Worm (Caenorhabditis elegans) whole organism, early embryonic: Measurements from ENCODE around the gene dep-1.

Experiments
- B0310.2 ChIP-seq: sonication (generic microtip); optimal IDR thresholded peaks from 2 replicates; lab custom pipeline; 2016; ENCODE audit warnings: mild to moderate bottlenecking, missing genetic modification characterization, missing compliant biosample characterization
- F13C5.2 ChIP-seq: sonication (generic microtip); optimal IDR thresholded peaks from 2 replicates; lab custom pipeline; 2017; ENCODE audit warnings: mild to moderate bottlenecking, missing genetic modification characterization, inconsistent platforms, missing compliant biosample characterization
- aly-1 ChIP-seq: sonication (generic microtip); optimal IDR thresholded peaks from 2 replicates; lab custom pipeline; 2016; ENCODE audit warnings: missing genetic modification characterization, missing compliant biosample characterization
- ama-1 ChIP-seq: fragments of 150-350 bp; optimal IDR thresholded peaks from 2 replicates; lab custom pipeline; 2014
- ceh-13 ChIP-seq: fragments of 200-800 bp; sonication (Bioruptor generic); optimal IDR thresholded peaks from 2 replicates; lab custom pipeline; 2018; ENCODE audit warnings: mild to moderate bottlenecking, missing genetic modification characterization, missing compliant biosample characterization
- ceh-36 ChIP-seq: sonication (generic microtip); optimal IDR thresholded peaks from 2 replicates; lab custom pipeline; 2016; ENCODE audit warnings: missing genetic modification characterization, inconsistent platforms, missing compliant biosample characterization
- ets-7 ChIP-seq: sonication (generic microtip); optimal IDR thresholded peaks from 2 replicates; lab custom pipeline; 2016; ENCODE audit warnings: missing genotype, missing genetic modification characterization, missing compliant biosample characterization
- flt-1 ChIP-seq: fragments of 200-800 bp; sonication (Bioruptor generic); IDR thresholded peaks from 2 replicates; pipeline ENCODE4 v1.3.6; 2022; ENCODE audit warnings: missing genetic modification characterization, missing compliant biosample characterization
- hmbx-1 ChIP-seq: sonication (generic microtip); optimal IDR thresholded peaks from 2 replicates; lab custom pipeline; 2016; ENCODE audit warnings: mild to moderate bottlenecking, missing genetic modification characterization, missing compliant biosample characterization
- hmg-4 ChIP-seq: fragments of 200-800 bp; sonication (Bioruptor generic); optimal IDR thresholded peaks from 2 replicates; lab custom pipeline; 2018; ENCODE audit warnings: mild to moderate bottlenecking, missing genetic modification characterization, missing compliant biosample characterization
- hnd-1 ChIP-seq: sonication (generic microtip); optimal IDR thresholded peaks from 2 replicates; lab custom pipeline; 2016; ENCODE audit warnings: missing genetic modification characterization, missing compliant biosample characterization
- pes-1 ChIP-seq: fragments of 200-800 bp; sonication (Bioruptor generic); IDR thresholded peaks from 2 replicates; pipeline ENCODE4 v1.3.6; 2022; ENCODE audit warnings: missing genetic modification reagents, missing genetic modification characterization, missing compliant biosample characterization
- scrt-1 ChIP-seq: fragments of 200-800 bp; sonication (Bioruptor generic); IDR thresholded peaks from 2 replicates; pipeline ENCODE4 v1.3.6; 2022; ENCODE audit warnings: missing genetic modification characterization, missing compliant biosample characterization
- sea-1 ChIP-seq: fragments of 200-800 bp; sonication (Bioruptor generic); conservative IDR thresholded peaks from 2 replicates; pipeline ENCODE4 v1.3.6; 2022; ENCODE audit warnings: missing genetic modification characterization, missing compliant biosample characterization
- tbx-11 ChIP-seq: fragments of 200-800 bp; sonication (Bioruptor generic); IDR thresholded peaks from 2 replicates; pipeline ENCODE4 v1.3.6; 2022; ENCODE audit warnings: missing genetic modification characterization, missing compliant biosample characterization
- tbx-37 ChIP-seq: fragments of 200-800 bp; sonication (Bioruptor generic); conservative IDR thresholded peaks from 2 replicates; pipeline ENCODE4 v1.3.6; 2022; ENCODE audit warnings: missing genetic modification reagents, missing genetic modification characterization, missing compliant biosample characterization
- tra-4 ChIP-seq: sonication (generic microtip); optimal IDR thresholded peaks from 2 replicates; lab custom pipeline; 2017; ENCODE audit warnings: missing genetic modification characterization, missing compliant biosample characterization

dep-1 gene

DNA sequence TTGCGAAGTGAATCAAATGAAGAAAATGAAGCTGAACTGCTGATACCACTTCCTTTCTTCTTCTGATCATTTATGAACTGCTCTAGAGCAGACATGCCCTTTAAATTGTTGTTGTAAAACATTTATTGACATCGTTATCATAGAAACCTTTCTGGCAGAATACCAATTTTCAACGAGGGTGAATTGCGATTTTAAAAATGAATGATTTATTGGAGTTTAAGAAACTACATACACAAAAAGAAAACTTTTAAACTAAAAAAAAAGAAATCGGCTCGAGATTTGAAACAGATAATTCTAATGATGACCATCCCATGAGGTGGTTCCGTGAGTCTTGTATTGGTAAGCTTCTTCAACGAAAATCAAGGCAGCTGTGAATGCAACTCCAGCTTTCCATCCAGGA is 55.5 kb downstream of the dep-1 start, which contains the start of gene sftd-3:
Gene sftd-3, minus strand, starts transcription at position 101 of the 400 bp plus-strand sequence.
- no peak for TF ChIP-seq hnd-1 (tag; lab: Kevin White, UChicago)
- TF ChIP-seq hmg-4 (GFP tag; lab: Kevin White, UChicago), result no peak
- TF ChIP-seq tra-4 (tag; lab: Kevin White, UChicago), result no peak
- TF ChIP-seq ceh-36, result no peak
- no peak for TF ChIP-seq aly-1 (tag; lab: Kevin White, UChicago)
- no peak for TF ChIP-seq tbx-11 (GFP tag; lab: Robert Waterston, UW)
- no peak for TF ChIP-seq scrt-1 (GFP tag; lab: Robert Waterston, UW)
- no peak for TF ChIP-seq ama-1 (lab: Kevin White, UChicago)
- TF ChIP-seq pes-1, result no peak
- TF ChIP-seq ceh-13 (GFP tag; lab: Kevin White, UChicago), result no peak
- TF ChIP-seq flt-1, result no peak
- TF ChIP-seq sea-1 (GFP tag; lab: Robert Waterston, UW), result no peak
- TF ChIP-seq hmbx-1 (tag; lab: Kevin White, UChicago), result no peak
- TF ChIP-seq ets-7, result no peak
- no peak for TF ChIP-seq F13C5.2 (tag; lab: Kevin White, UChicago)
- TF ChIP-seq tbx-37 (GFP tag; lab: Robert Waterston, UW), result no peak
- TF ChIP-seq B0310.2, result no peak

DNA sequence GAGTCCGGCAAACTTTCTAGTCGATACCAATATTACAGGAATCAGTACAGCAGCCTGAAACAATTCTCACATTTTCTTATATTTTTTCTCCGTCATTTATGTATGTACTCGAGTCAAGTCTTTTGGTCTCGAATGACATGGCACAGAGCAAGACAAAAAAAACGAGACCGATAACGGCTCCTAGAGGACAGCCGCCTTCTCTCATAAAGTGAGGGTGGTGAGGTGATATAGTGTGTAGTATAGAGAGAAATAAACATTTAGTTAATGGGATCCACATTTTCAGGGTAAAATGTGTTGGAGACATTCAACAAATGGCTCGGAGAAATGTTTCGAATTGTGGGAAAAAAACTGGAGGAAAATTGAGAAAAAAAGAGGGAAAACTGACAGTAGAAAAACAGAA is 57.4 kb downstream of the dep-1 start:
- TF ChIP-seq ama-1 (lab: Kevin White, UChicago) (no peak), hmg-4 (GFP tag; lab: Kevin White, UChicago) (no peak), B0310.2 (no peak), flt-1 (no peak), ceh-36 (no peak), F13C5.2 (tag; lab: Kevin White, UChicago) (no peak), tra-4 (tag; lab: Kevin White, UChicago) (no peak), tbx-37 (GFP tag; lab: Robert Waterston, UW) (no peak), tbx-11 (GFP tag; lab: Robert Waterston, UW) (no peak), aly-1 (tag; lab: Kevin White, UChicago) (no peak), scrt-1 (GFP tag; lab: Robert Waterston, UW) (no peak), ets-7 (no peak), hnd-1 (tag; lab: Kevin White, UChicago) (no peak)

DNA sequence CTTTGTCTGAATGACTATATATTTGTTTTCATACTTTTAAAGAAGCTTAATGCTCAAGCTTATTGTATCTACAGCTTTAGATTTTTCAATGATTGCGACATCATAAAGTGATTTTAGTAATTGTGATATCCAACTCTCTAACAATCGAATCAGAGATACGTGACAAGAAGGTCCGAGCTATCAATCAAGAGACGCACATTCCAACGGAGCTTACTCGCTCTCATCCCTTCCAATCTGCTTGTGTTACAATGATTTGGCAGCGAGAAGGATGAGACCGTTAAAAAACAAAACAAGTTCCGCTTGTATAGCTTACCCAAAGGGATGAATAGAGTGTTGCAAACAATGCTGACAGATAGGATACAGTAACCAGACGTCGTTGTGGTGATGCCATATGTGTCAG is 58.1 kb downstream of the dep-1 start:
- no peak for TF ChIP-seq ama-1 (lab: Kevin White, UChicago)
- no peak for TF ChIP-seq ets-7
- no peak for TF ChIP-seq ceh-13 (GFP tag; lab: Kevin White, UChicago)
- TF ChIP-seq hmg-4 (GFP tag; lab: Kevin White, UChicago), result no peak
- TF ChIP-seq B0310.2, result no peak
- TF ChIP-seq F13C5.2 (tag; lab: Kevin White, UChicago), result no peak
- no peak for TF ChIP-seq scrt-1 (GFP tag; lab: Robert Waterston, UW)
- no peak for TF ChIP-seq aly-1 (tag; lab: Kevin White, UChicago)
- TF ChIP-seq tbx-37 (GFP tag; lab: Robert Waterston, UW), result no peak
- no peak for TF ChIP-seq sea-1 (GFP tag; lab: Robert Waterston, UW)
- TF ChIP-seq ceh-36, result no peak
- TF ChIP-seq pes-1, result no peak
- no peak for TF ChIP-seq hnd-1 (tag; lab: Kevin White, UChicago)
- TF ChIP-seq flt-1, result no peak
- no peak for TF ChIP-seq hmbx-1 (tag; lab: Kevin White, UChicago)
- TF ChIP-seq tra-4 (tag; lab: Kevin White, UChicago), result no peak
- TF ChIP-seq tbx-11 (GFP tag; lab: Robert Waterston, UW), result no peak

DNA sequence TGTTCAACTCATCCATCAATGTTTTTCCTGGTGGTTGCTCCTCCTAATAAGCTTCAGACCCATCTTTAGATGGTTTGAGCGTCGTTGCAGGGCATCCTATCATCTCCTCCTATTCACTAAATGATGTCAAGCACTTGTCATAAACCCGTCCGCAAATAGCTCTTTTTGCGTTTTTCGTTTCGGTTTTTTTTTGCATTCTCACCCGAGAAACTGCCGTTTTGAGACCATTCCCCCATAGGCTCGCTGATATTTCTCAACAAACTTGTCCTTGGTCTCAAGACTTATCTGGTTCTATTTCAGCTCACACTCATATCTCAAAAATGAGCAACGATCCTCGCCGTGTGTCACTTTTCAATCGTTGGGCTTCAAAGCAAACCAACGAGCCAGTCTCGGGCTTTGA is 59.2 kb downstream of the dep-1 start, which contains the start of gene cal-2:
Gene cal-2, plus strand, starts transcription at position 301 of the 400 bp plus-strand sequence.
- no peak for TF ChIP-seq ama-1 (lab: Kevin White, UChicago)
- TF ChIP-seq pes-1, result no peak
- no peak for TF ChIP-seq tbx-11 (GFP tag; lab: Robert Waterston, UW)
- TF ChIP-seq aly-1 (tag; lab: Kevin White, UChicago), result no peak
- no peak for TF ChIP-seq hmbx-1 (tag; lab: Kevin White, UChicago)
- TF ChIP-seq ets-7, result no peak
- no peak for TF ChIP-seq scrt-1 (GFP tag; lab: Robert Waterston, UW)
- no peak for TF ChIP-seq tbx-37 (GFP tag; lab: Robert Waterston, UW)
- TF ChIP-seq B0310.2, result no peak
- TF ChIP-seq ceh-13 (GFP tag; lab: Kevin White, UChicago), result no peak
- TF ChIP-seq flt-1, result no peak
- TF ChIP-seq ceh-36, result no peak
- TF ChIP-seq hmg-4 (GFP tag; lab: Kevin White, UChicago), result no peak
- no peak for TF ChIP-seq sea-1 (GFP tag; lab: Robert Waterston, UW)
- TF ChIP-seq tra-4 (tag; lab: Kevin White, UChicago), result no peak
- no peak for TF ChIP-seq hnd-1 (tag; lab: Kevin White, UChicago)
- TF ChIP-seq F13C5.2 (tag; lab: Kevin White, UChicago), result no peak

DNA sequence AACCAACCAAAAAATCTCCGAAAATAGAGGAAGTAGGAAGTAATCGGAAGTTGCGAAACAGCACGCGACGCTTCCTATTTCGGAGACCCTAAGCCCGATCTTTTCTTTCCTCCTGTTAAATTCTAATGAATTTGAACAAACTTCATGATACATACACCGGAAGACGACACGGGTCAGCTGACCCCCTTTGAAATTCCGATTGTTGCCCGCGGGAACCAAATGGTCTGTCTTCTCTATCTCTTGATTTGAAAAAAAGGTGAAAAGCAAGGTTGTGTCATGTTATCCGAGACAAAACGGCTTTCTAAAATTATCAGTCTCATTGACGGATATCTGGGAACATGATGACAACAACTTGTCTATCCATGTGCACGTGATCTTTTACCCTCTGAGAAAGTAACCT is 60.5 kb downstream of the dep-1 start:
- no peak for TF ChIP-seq B0310.2
- TF ChIP-seq F13C5.2 (tag; lab: Kevin White, UChicago), result no peak
- no peak for TF ChIP-seq aly-1 (tag; lab: Kevin White, UChicago)
- TF ChIP-seq hmg-4 (GFP tag; lab: Kevin White, UChicago), result no peak
- TF ChIP-seq hmbx-1 (tag; lab: Kevin White, UChicago), result no peak
- no peak for TF ChIP-seq scrt-1 (GFP tag; lab: Robert Waterston, UW)
- no peak for TF ChIP-seq ets-7
- no peak for TF ChIP-seq tra-4 (tag; lab: Kevin White, UChicago)

DNA sequence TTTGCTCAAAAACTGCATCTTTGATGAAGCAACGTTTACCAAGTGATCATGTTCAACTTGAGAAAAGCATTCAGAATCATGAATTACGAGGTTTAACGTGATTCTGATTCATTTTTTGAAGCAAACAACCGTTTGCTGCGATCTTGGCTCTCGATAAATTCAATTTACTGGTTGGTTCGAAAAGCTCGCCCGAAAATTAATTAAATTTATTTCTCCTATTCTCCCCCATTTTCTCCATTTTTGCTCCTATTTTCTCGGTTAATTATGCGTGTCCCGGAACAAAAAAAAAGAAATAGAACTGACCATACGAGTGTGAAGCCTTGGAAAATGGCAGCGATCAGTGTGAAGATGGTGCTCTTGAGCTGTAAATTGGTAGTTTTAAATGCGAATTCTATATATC is 62.7 kb downstream of the dep-1 start:
- TF ChIP-seq ets-7, result no peak
- TF ChIP-seq tbx-11 (GFP tag; lab: Robert Waterston, UW), result no peak
- TF ChIP-seq hmg-4 (GFP tag; lab: Kevin White, UChicago), result no peak
- no peak for TF ChIP-seq B0310.2
- TF ChIP-seq sea-1 (GFP tag; lab: Robert Waterston, UW), result no peak
- no peak for TF ChIP-seq scrt-1 (GFP tag; lab: Robert Waterston, UW)
- no peak for TF ChIP-seq aly-1 (tag; lab: Kevin White, UChicago)
- no peak for TF ChIP-seq ceh-36
- TF ChIP-seq tra-4 (tag; lab: Kevin White, UChicago), result no peak
- TF ChIP-seq F13C5.2 (tag; lab: Kevin White, UChicago), result no peak
- TF ChIP-seq flt-1, result no peak
- no peak for TF ChIP-seq hmbx-1 (tag; lab: Kevin White, UChicago)
- no peak for TF ChIP-seq ama-1 (lab: Kevin White, UChicago)
- TF ChIP-seq ceh-13 (GFP tag; lab: Kevin White, UChicago), result no peak
- TF ChIP-seq pes-1, result no peak
- no peak for TF ChIP-seq tbx-37 (GFP tag; lab: Robert Waterston, UW)
- TF ChIP-seq hnd-1 (tag; lab: Kevin White, UChicago), result no peak
